Worm (Caenorhabditis elegans): ENCODE results near the gene C36A4.11.

DNA sequence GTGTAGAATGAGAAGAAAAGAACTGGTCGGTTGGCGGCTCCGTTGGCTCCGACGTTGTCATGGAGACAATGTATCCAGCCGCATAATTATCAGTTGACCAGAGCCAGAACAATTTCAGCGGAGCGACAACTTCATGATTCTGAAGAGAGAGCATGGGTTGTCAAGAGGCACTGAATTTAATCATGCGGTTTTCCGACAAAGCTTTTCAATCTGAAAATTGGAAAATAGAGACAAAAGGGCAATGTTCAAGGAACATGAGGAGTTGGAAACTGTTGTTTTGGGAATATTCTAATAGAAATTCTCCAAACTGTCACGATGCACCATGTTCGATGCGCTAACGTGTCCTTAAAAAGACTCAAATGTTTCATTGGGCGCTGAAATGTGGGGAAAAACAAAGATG lies 36.0 kb upstream of the C36A4.11 start, which contains the start of gene xbx-5:
- TF ChIP-seq ceh-43 (GFP tag; optimal IDR thresholded peaks at IDR 0.05) (no peak), ztf-11 (tag; optimal IDR thresholded peaks at IDR 0.05) (no peak), lsy-2 (tag; optimal IDR thresholded peaks at IDR 0.05) (no peak), unc-39 (tag; optimal IDR thresholded peaks at IDR 0.05) (no peak), unc-120 (tag; optimal IDR thresholded peaks at IDR 0.05; ENCODE audit: poor library complexity, severe bottlenecking) (no peak), lin-13 (tag; optimal IDR thresholded peaks at IDR 0.05) (no peak), nhr-76 (tag; optimal IDR thresholded peaks at IDR 0.05) (no peak), nhr-12 (tag; optimal IDR thresholded peaks at IDR 0.05) (no peak)
